Worm (Caenorhabditis elegans) whole organism, L3 larva: ENCODE data around the gene pho-12.

Source experiments
- R02D3.7 ChIP-seq: fragments of 150-350 bp; optimal IDR thresholded peaks from 2 replicates; lab custom pipeline; 2014; ENCODE audit warnings: missing biosample characterization, missing genetic modification characterization
- ZK546.5 ChIP-seq: sonication (generic microtip); optimal IDR thresholded peaks from 2 replicates; lab custom pipeline; 2017; ENCODE audit warnings: missing biosample characterization, missing genetic modification characterization
- aly-2 ChIP-seq: fragments of 150-350 bp; optimal IDR thresholded peaks from 2 replicates; lab custom pipeline; 2014; ENCODE audit warnings: missing biosample characterization, missing genetic modification characterization
- ama-1 ChIP-seq: fragments of 150-350 bp; optimal IDR thresholded peaks from 2 replicates; lab custom pipeline; 2018
- ceh-16 ChIP-seq: sonication (generic microtip); optimal IDR thresholded peaks from 2 replicates; lab custom pipeline; 2017; ENCODE audit warnings: missing biosample characterization, missing genetic modification characterization
- ceh-28 ChIP-seq: fragments of 150-350 bp; optimal IDR thresholded peaks from 2 replicates; lab custom pipeline; 2014; ENCODE audit warnings: missing biosample characterization, missing genetic modification reagents, missing genetic modification characterization
- ceh-82 ChIP-seq: fragments of 150-350 bp; optimal IDR thresholded peaks from 2 replicates; lab custom pipeline; 2014; ENCODE audit warnings: missing biosample characterization, missing genetic modification characterization
- ceh-9 ChIP-seq: sonication (generic microtip); optimal IDR thresholded peaks from 2 replicates; lab custom pipeline; 2018; ENCODE audit warnings: missing biosample characterization, missing genetic modification characterization
- daf-12 ChIP-seq: fragments of 150-350 bp; optimal IDR thresholded peaks from 2 replicates; lab custom pipeline; 2014; ENCODE audit warnings: missing biosample characterization, missing genetic modification reagents, missing genetic modification characterization
- egl-27 ChIP-seq: sonication (generic microtip); optimal IDR thresholded peaks from 4 replicates; lab custom pipeline; 2017; ENCODE audit warnings: missing biosample characterization, missing genetic modification reagents, missing genetic modification characterization
- egl-5 ChIP-seq: fragments of 150-350 bp; optimal IDR thresholded peaks from 2 replicates; lab custom pipeline; 2017; ENCODE audit warnings: missing biosample characterization, missing genetic modification reagents, missing genetic modification characterization, inconsistent platforms
- elt-1 ChIP-seq: fragments of 150-350 bp; optimal IDR thresholded peaks from 2 replicates; lab custom pipeline; 2014; ENCODE audit warnings: missing biosample characterization, missing genetic modification characterization
- elt-2 ChIP-seq: sonication (generic microtip); optimal IDR thresholded peaks from 2 replicates; lab custom pipeline; 2016; ENCODE audit warnings: missing genetic modification reagents, mild to moderate bottlenecking, missing genetic modification characterization, missing compliant biosample characterization
- elt-3 ChIP-seq, 3 experiments: fragments of 150-350 bp in 1 of 3; sonication (generic microtip) in 2 of 3; optimal IDR thresholded peaks; 2 replicates in 2 of 3; 4 replicates in 1 of 3; lab custom pipeline; 2014 to 2017; ENCODE audit warnings: missing biosample characterization in 3 of 3, missing genetic modification characterization in 3 of 3
- eor-1 ChIP-seq, 2 experiments: fragments of 150-350 bp; optimal IDR thresholded peaks; 2 replicates each; lab custom pipeline; 2014 to 2018; ENCODE audit warnings: missing biosample characterization in 2 of 2, missing genetic modification characterization in 2 of 2
- fkh-10 ChIP-seq: sonication (generic microtip); optimal IDR thresholded peaks from 2 replicates; lab custom pipeline; 2017; ENCODE audit warnings: missing biosample characterization, missing genetic modification reagents, missing genetic modification characterization
- fkh-2 ChIP-seq: fragments of 150-350 bp; optimal IDR thresholded peaks from 2 replicates; lab custom pipeline; 2014; ENCODE audit warnings: missing biosample characterization, missing genetic modification reagents, missing genetic modification characterization
- fos-1 ChIP-seq: fragments of 150-350 bp; optimal IDR thresholded peaks from 2 replicates; lab custom pipeline; 2014; ENCODE audit warnings: missing biosample characterization, missing genetic modification characterization
- hmg-11 ChIP-seq: sonication (generic microtip); optimal IDR thresholded peaks from 2 replicates; lab custom pipeline; 2016; ENCODE audit warnings: missing genetic modification characterization, missing compliant biosample characterization
- jun-1 ChIP-seq: fragments of 150-350 bp; optimal IDR thresholded peaks from 2 replicates; lab custom pipeline; 2014; ENCODE audit warnings: missing biosample characterization, missing genetic modification reagents, missing genetic modification characterization
- lin-15B ChIP-seq: fragments of 150-350 bp; optimal IDR thresholded peaks from 2 replicates; lab custom pipeline; 2014; ENCODE audit warnings: missing biosample characterization, missing genetic modification characterization
- lin-39 ChIP-seq: fragments of 150-350 bp; optimal IDR thresholded peaks from 2 replicates; lab custom pipeline; 2018; ENCODE audit warnings: missing biosample characterization, missing genetic modification reagents, missing genetic modification characterization
- lsy-12 ChIP-seq: sonication (generic microtip); optimal IDR thresholded peaks from 2 replicates; lab custom pipeline; 2016; ENCODE audit warnings: mild to moderate bottlenecking, missing genetic modification characterization, missing compliant biosample characterization
- mdl-1 ChIP-seq: fragments of 150-350 bp; optimal IDR thresholded peaks from 2 replicates; lab custom pipeline; 2014; ENCODE audit warnings: missing biosample characterization, missing genetic modification characterization
- mml-1 ChIP-seq: fragments of 150-350 bp; sonication (generic microtip); optimal IDR thresholded peaks from 3 replicates; lab custom pipeline; 2014; ENCODE audit warnings: missing biosample characterization, missing genetic modification characterization
- nfya-1 ChIP-seq: sonication (generic microtip); optimal IDR thresholded peaks from 2 replicates; lab custom pipeline; 2017; ENCODE audit warnings: missing genetic modification characterization, mild to moderate bottlenecking, missing compliant biosample characterization, antibody characterized with exemption, moderate library complexity; ENCODE audit not compliant: insufficient read depth
- nhr-11 ChIP-seq: fragments of 150-350 bp; optimal IDR thresholded peaks from 2 replicates; lab custom pipeline; 2014; ENCODE audit warnings: missing biosample characterization, missing genetic modification characterization
- nhr-12 ChIP-seq: fragments of 150-350 bp; optimal IDR thresholded peaks from 2 replicates; lab custom pipeline; 2014; ENCODE audit warnings: missing biosample characterization, missing genetic modification characterization
- nhr-23 ChIP-seq: fragments of 150-350 bp; optimal IDR thresholded peaks from 2 replicates; lab custom pipeline; 2014; ENCODE audit warnings: missing biosample characterization, missing genetic modification reagents, missing genetic modification characterization
- nhr-237 ChIP-seq: fragments of 150-350 bp; optimal IDR thresholded peaks from 2 replicates; lab custom pipeline; 2014; ENCODE audit warnings: missing biosample characterization, missing genetic modification characterization
- nhr-25 ChIP-seq: sonication (generic microtip); optimal IDR thresholded peaks from 2 replicates; lab custom pipeline; 2017; ENCODE audit warnings: missing biosample characterization, missing genetic modification characterization
- nhr-28 ChIP-seq: fragments of 150-350 bp; optimal IDR thresholded peaks from 2 replicates; lab custom pipeline; 2014; ENCODE audit warnings: missing biosample characterization, missing genetic modification characterization
- nhr-43 ChIP-seq: sonication (generic microtip); optimal IDR thresholded peaks from 2 replicates; lab custom pipeline; 2016; ENCODE audit warnings: mild to moderate bottlenecking, missing genetic modification characterization, missing compliant biosample characterization; ENCODE audit not compliant: poor library complexity, severe bottlenecking
- nhr-67 ChIP-seq: fragments of 150-350 bp; optimal IDR thresholded peaks from 2 replicates; lab custom pipeline; 2014; ENCODE audit warnings: missing biosample characterization, missing genetic modification characterization
- nhr-76 ChIP-seq: fragments of 150-350 bp; sonication (generic microtip); optimal IDR thresholded peaks from 5 replicates; lab custom pipeline; 2014; ENCODE audit warnings: missing biosample characterization, missing genetic modification characterization
- nhr-77 ChIP-seq: fragments of 150-350 bp; optimal IDR thresholded peaks from 2 replicates; lab custom pipeline; 2014; ENCODE audit warnings: missing biosample characterization, missing genetic modification characterization
- pha-4 ChIP-seq: fragments of 150-350 bp; optimal IDR thresholded peaks from 2 replicates; lab custom pipeline; 2014; ENCODE audit warnings: missing biosample characterization, missing genetic modification reagents, missing genetic modification characterization
- pqm-1 ChIP-seq: fragments of 150-350 bp; optimal IDR thresholded peaks from 2 replicates; lab custom pipeline; 2017; ENCODE audit warnings: missing biosample characterization, missing genetic modification characterization, inconsistent platforms
- sea-2 ChIP-seq: fragments of 150-350 bp; sonication (generic microtip); optimal IDR thresholded peaks from 4 replicates; lab custom pipeline; 2014; ENCODE audit warnings: missing biosample characterization, missing genetic modification reagents, missing genetic modification characterization
- skn-1 ChIP-seq: fragments of 150-350 bp; optimal IDR thresholded peaks from 2 replicates; lab custom pipeline; 2014; ENCODE audit warnings: missing biosample characterization, missing genetic modification characterization
- snpc-4 ChIP-seq: fragments of 150-350 bp; optimal IDR thresholded peaks from 2 replicates; lab custom pipeline; 2014; ENCODE audit warnings: missing biosample characterization, missing genetic modification characterization
- tbx-2 ChIP-seq: sonication (generic microtip); optimal IDR thresholded peaks from 2 replicates; lab custom pipeline; 2016; ENCODE audit warnings: mild to moderate bottlenecking, missing genetic modification characterization, missing compliant biosample characterization
- unc-39 ChIP-seq: sonication (generic microtip); optimal IDR thresholded peaks from 4 replicates; lab custom pipeline; 2017; ENCODE audit warnings: missing biosample characterization, missing genetic modification characterization
- unc-62 ChIP-seq: fragments of 150-350 bp; sonication (generic microtip); optimal IDR thresholded peaks from 4 replicates; lab custom pipeline; 2014; ENCODE audit warnings: missing biosample characterization, missing genetic modification reagents, missing genetic modification characterization
- zag-1 ChIP-seq: fragments of 150-350 bp; optimal IDR thresholded peaks from 2 replicates; lab custom pipeline; 2014; ENCODE audit warnings: missing biosample characterization, missing genetic modification characterization
- ztf-11 ChIP-seq: fragments of 150-350 bp; optimal IDR thresholded peaks from 2 replicates; lab custom pipeline; 2014; ENCODE audit warnings: missing biosample characterization, missing genetic modification characterization
- ztf-4 ChIP-seq: fragments of 150-350 bp; optimal IDR thresholded peaks from 2 replicates; lab custom pipeline; 2014; ENCODE audit warnings: missing biosample characterization, missing genetic modification characterization

Gene pho-12

DNA sequence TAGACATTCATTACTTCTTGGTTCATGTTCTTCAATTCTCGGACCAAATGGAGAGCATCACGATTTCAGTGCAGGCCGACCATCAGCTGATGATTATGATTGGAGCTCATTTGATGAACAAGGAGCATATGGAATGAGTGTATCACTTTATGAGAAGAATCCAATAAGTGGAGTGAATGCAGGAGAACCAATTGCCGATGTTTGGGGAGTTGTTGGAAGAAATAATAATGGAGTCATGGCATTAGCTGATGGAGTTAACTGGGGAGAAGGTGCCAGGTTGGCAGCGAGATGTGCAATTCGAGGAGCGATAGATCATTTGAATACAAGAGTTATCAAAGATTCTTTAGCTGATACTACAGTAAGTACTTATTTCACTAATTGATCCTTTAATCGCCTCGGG is 9.8 kb downstream of the pho-12 start:
- TF ChIP-seq nhr-237 (tag; lab: Kevin White, UChicago) (no peak), tbx-2 (no peak), egl-5 (tag; lab: Kevin White, UChicago) (no peak), elt-2 (no peak), nhr-67 (tag; lab: Kevin White, UChicago) (no peak), pqm-1 (tag; lab: Kevin White, UChicago) (no peak), ama-1 (lab: Kevin White, UChicago) (no peak), mml-1 (no peak), nhr-77 (tag; lab: Kevin White, UChicago) (no peak), hmg-11 (no peak), ceh-28 (tag; lab: Kevin White, UChicago) (no peak), nhr-23 (tag; lab: Kevin White, UChicago) (no peak)

DNA sequence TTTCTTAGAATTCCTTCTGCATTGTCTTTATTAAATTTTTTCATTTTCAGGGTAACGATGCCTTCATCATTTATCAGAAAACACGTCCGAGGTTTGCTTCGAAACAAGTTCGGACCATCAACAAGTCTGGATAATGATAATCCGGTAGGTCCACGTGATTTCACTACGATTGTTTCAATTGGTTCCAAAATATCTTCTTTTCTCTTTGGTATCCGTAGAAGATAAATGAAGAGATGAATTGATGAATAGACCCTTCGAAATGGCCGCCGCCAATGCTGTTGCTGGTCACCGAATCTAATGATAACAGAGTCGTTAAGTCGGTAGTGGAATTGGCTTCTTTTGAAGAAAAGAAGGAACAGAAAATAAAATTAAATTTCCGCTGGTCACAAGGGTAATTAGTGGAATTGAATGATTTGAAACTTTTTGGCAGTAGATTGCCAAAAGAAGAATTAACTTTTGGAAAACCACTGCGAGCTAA is 10.7 kb downstream of the pho-12 start, which contains the start of gene F33G12.6:
Gene F33G12.6, plus strand, starts transcription at position 51 of the 478 bp plus-strand sequence.
- TF ChIP-seq unc-39 (tag; lab: Kevin White, UChicago) (no peak), egl-5 (tag; lab: Kevin White, UChicago) (peak; percentile 76), ZK546.5 (tag; lab: Kevin White, UChicago) (no peak)

DNA sequence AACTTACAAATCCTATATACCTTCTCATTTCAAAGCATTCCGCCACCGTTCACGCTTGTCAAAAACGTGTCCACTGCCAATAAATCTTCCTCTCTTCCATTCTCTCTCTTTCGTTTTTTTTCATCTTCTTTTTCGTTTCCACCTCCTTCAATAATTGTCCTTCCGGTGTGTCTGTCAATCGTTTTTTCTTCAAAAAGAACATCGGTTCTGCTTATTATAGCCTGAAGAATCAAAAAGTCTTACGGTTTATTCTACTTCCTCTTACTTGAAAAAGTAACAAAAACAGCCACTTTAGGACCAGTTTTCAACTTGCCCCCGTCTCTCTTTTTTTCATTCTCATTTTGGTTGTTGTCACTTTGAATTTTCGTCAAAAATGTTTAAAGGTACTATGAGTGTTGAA is 11.4 kb downstream of the pho-12 start:
- TF ChIP-seq unc-39 (tag; lab: Kevin White, UChicago): no peak
- no peak for TF ChIP-seq elt-1 (tag; lab: Kevin White, UChicago)
- TF ChIP-seq nhr-28 (tag; lab: Kevin White, UChicago): no peak
- TF ChIP-seq sea-2: no peak
- no peak for TF ChIP-seq lin-15B (tag; lab: Kevin White, UChicago)
- TF ChIP-seq nhr-67 (tag; lab: Kevin White, UChicago): no peak
- no peak for TF ChIP-seq zag-1 (tag; lab: Kevin White, UChicago)
- TF ChIP-seq eor-1 (tag; optimal IDR thresholded peaks at IDR 0.05; lab: Kevin White, UChicago): no peak
- no peak for TF ChIP-seq egl-27 (tag; lab: Kevin White, UChicago)
- TF ChIP-seq ztf-11 (tag; lab: Kevin White, UChicago): no peak
- TF ChIP-seq elt-3 (tag; optimal IDR thresholded peaks at IDR 0.05; lab: Kevin White, UChicago): peak in 1 of 3 experiments; percentile 14
- no peak for TF ChIP-seq nhr-237 (tag; lab: Kevin White, UChicago)
- no peak for TF ChIP-seq R02D3.7 (tag; lab: Kevin White, UChicago)
- no peak for TF ChIP-seq snpc-4 (tag; lab: Kevin White, UChicago)
- TF ChIP-seq mdl-1: no peak
- no peak for TF ChIP-seq pqm-1 (tag; lab: Kevin White, UChicago)
- TF ChIP-seq mml-1: no peak
- no peak for TF ChIP-seq ztf-4 (tag; lab: Kevin White, UChicago)
- TF ChIP-seq ceh-9 (tag; lab: Kevin White, UChicago): no peak
- TF ChIP-seq pha-4: no peak
- TF ChIP-seq nhr-25 (tag; lab: Kevin White, UChicago): peak; percentile 58
- TF ChIP-seq aly-2 (tag; lab: Kevin White, UChicago): no peak
- no peak for TF ChIP-seq ZK546.5 (tag; lab: Kevin White, UChicago)
- peak; percentile 56 for TF ChIP-seq unc-62 (GFP tag; lab: Kevin White, UChicago)
- TF ChIP-seq lin-39 (tag; lab: Kevin White, UChicago): no peak
- no peak for TF ChIP-seq egl-5 (tag; lab: Kevin White, UChicago)
- no peak for TF ChIP-seq fkh-10 (GFP tag; lab: Kevin White, UChicago)
- TF ChIP-seq ceh-28 (tag; lab: Kevin White, UChicago): peak; percentile 5
- TF ChIP-seq tbx-2: no peak
- TF ChIP-seq skn-1: no peak
- TF ChIP-seq nfya-1: peak; percentile 17
- TF ChIP-seq ceh-82 (tag; lab: Kevin White, UChicago): no peak
- no peak for TF ChIP-seq nhr-12 (tag; lab: Kevin White, UChicago)
- peak; percentile 48 for TF ChIP-seq nhr-23 (tag; lab: Kevin White, UChicago)
- TF ChIP-seq daf-12 (tag; lab: Kevin White, UChicago): no peak
- TF ChIP-seq fos-1: no peak
- no peak for TF ChIP-seq lsy-12 (tag; lab: Kevin White, UChicago)
- TF ChIP-seq ama-1 (lab: Kevin White, UChicago): no peak
- no peak for TF ChIP-seq jun-1 (tag; lab: Kevin White, UChicago)
- TF ChIP-seq ceh-16 (tag; lab: Kevin White, UChicago): no peak
- no peak for TF ChIP-seq hmg-11
- peak; percentile 13 for TF ChIP-seq nhr-43 (tag; lab: Kevin White, UChicago)
- TF ChIP-seq nhr-76 (tag; lab: Kevin White, UChicago): no peak
- TF ChIP-seq nhr-77 (tag; lab: Kevin White, UChicago): no peak
- TF ChIP-seq fkh-2 (tag; lab: Kevin White, UChicago): no peak
- TF ChIP-seq elt-2: no peak
- TF ChIP-seq nhr-11 (tag; lab: Kevin White, UChicago): no peak
